Fruit fly (Drosophila melanogaster) whole organism, embryonic: ENCODE measurements around the gene CG9706.
A peak's percentile ranks its signal among the peaks of the same experiment; 100 is the strongest.

Experiments used
- B-H1 ChIP-seq: fragments of 200-800 bp; sonication (Bioruptor generic); IDR thresholded peaks from 3 replicates; pipeline ENCODE4 v1.3.6; 2022; ENCODE audit warnings: missing biosample characterization, missing genetic modification characterization
- Bdp1 ChIP-seq: fragments of 200-800 bp; sonication (Bioruptor generic); optimal IDR thresholded peaks from 3 replicates; lab custom pipeline; 2016; ENCODE audit warnings: missing biosample characterization, missing genetic modification characterization
- BtbVII ChIP-seq: fragments of 200-800 bp; sonication (Bioruptor generic); optimal IDR thresholded peaks from 3 replicates; lab custom pipeline; 2017; ENCODE audit warnings: missing biosample characterization, mild to moderate bottlenecking, missing genetic modification characterization
- CG10654 ChIP-seq: fragments of 200-800 bp; sonication (Bioruptor generic); optimal IDR thresholded peaks from 2 replicates; lab custom pipeline; 2016; ENCODE audit warnings: missing biosample characterization, missing genetic modification characterization
- CG11560 ChIP-seq: fragments of 200-800 bp; sonication (Bioruptor generic); IDR thresholded peaks from 3 replicates; pipeline ENCODE4 v1.3.6; 2022; ENCODE audit warnings: missing biosample characterization, missing genetic modification characterization
- CG12104 ChIP-seq: fragments of 200-800 bp; sonication (Bioruptor generic); optimal IDR thresholded peaks from 3 replicates; lab custom pipeline; 2016; ENCODE audit warnings: missing biosample characterization, missing genetic modification characterization
- CG1233 ChIP-seq: fragments of 200-800 bp; sonication (Bioruptor generic); optimal IDR thresholded peaks from 4 replicates; lab custom pipeline; 2018; ENCODE audit warnings: missing biosample characterization, mild to moderate bottlenecking, missing genetic modification characterization
- CG12942 ChIP-seq: fragments of 200-800 bp; sonication (Bioruptor generic); optimal IDR thresholded peaks from 3 replicates; lab custom pipeline; 2016; ENCODE audit warnings: missing biosample characterization, missing genetic modification characterization
- CG13287 ChIP-seq: fragments of 200-800 bp; sonication (Bioruptor generic); IDR thresholded peaks from 2 replicates; pipeline ENCODE4 v1.3.6; 2022; ENCODE audit warnings: missing biosample characterization, missing genetic modification characterization; ENCODE audit not compliant: partially characterized antibody
- CG1602 ChIP-seq: fragments of 200-800 bp; sonication (Bioruptor generic); optimal IDR thresholded peaks from 3 replicates; lab custom pipeline; 2016; ENCODE audit warnings: missing biosample characterization, missing genetic modification characterization
- CG16813 ChIP-seq: fragments of 200-800 bp; sonication (Bioruptor generic); IDR thresholded peaks from 3 replicates; pipeline ENCODE4 v1.3.6; 2022; ENCODE audit warnings: missing biosample characterization, missing genetic modification characterization; ENCODE audit not compliant: partially characterized antibody
- CG17385 ChIP-seq: fragments of 200-800 bp; sonication (Bioruptor generic); optimal IDR thresholded peaks from 3 replicates; lab custom pipeline; 2018; ENCODE audit warnings: missing biosample characterization, mild to moderate bottlenecking, missing genetic modification characterization
- CG1792 ChIP-seq: fragments of 200-800 bp; sonication (Bioruptor generic); optimal IDR thresholded peaks from 2 replicates; lab custom pipeline; 2016; ENCODE audit warnings: missing biosample characterization, missing genetic modification characterization
- CG1832 ChIP-seq: fragments of 200-800 bp; sonication (Bioruptor generic); optimal IDR thresholded peaks from 2 replicates; lab custom pipeline; 2017; ENCODE audit warnings: missing biosample characterization, mild to moderate bottlenecking, missing genetic modification characterization, inconsistent platforms
- CG18599 ChIP-seq: fragments of 200-800 bp; sonication (Bioruptor generic); optimal IDR thresholded peaks from 3 replicates; lab custom pipeline; 2017; ENCODE audit warnings: missing biosample characterization, missing genetic modification characterization, mild to moderate bottlenecking, moderate library complexity, missing genetic modification reagents
- CG18764 ChIP-seq: fragments of 200-800 bp; sonication (Bioruptor generic); optimal IDR thresholded peaks from 3 replicates; lab custom pipeline; 2016; ENCODE audit warnings: missing biosample characterization, missing genetic modification characterization
- CG2712 ChIP-seq: fragments of 200-800 bp; optimal IDR thresholded peaks from 3 replicates; lab custom pipeline; 2019; ENCODE audit warnings: missing biosample characterization, mild to moderate bottlenecking, missing genetic modification characterization, moderate library complexity
- CG31224 ChIP-seq: fragments of 200-800 bp; sonication (Bioruptor generic); IDR thresholded peaks from 2 replicates; pipeline ENCODE4 v1.3.6; 2022; ENCODE audit warnings: missing biosample characterization, missing genetic modification characterization
- CG34422 ChIP-seq: fragments of 200-800 bp; sonication (Bioruptor generic); IDR thresholded peaks from 3 replicates; pipeline ENCODE4 v1.3.6; 2022; ENCODE audit warnings: missing biosample characterization, missing genetic modification characterization
- CG7839 ChIP-seq: fragments of 200-800 bp; sonication (Bioruptor generic); optimal IDR thresholded peaks from 3 replicates; lab custom pipeline; 2018; ENCODE audit warnings: missing biosample characterization, mild to moderate bottlenecking, missing genetic modification characterization, moderate library complexity
- CG8765 ChIP-seq: fragments of 200-800 bp; sonication (Bioruptor generic); IDR thresholded peaks from 2 replicates; pipeline ENCODE4 v1.3.6; 2022; ENCODE audit warnings: missing biosample characterization, missing genetic modification characterization
- CG8924 ChIP-seq: fragments of 200-800 bp; optimal IDR thresholded peaks from 3 replicates; lab custom pipeline; 2019; ENCODE audit warnings: missing biosample characterization, mild to moderate bottlenecking, missing genetic modification characterization, moderate library complexity
- CG9609 ChIP-seq: fragments of 200-800 bp; sonication (Bioruptor generic); optimal IDR thresholded peaks from 3 replicates; lab custom pipeline; 2016; ENCODE audit warnings: missing biosample characterization, missing genetic modification characterization
- CG9932 ChIP-seq: fragments of 200-800 bp; sonication (Bioruptor generic); IDR thresholded peaks from 2 replicates; pipeline ENCODE4 v1.3.6; 2022; ENCODE audit warnings: missing biosample characterization, missing genetic modification characterization
- CoRest ChIP-seq: fragments of 200-800 bp; sonication (Bioruptor generic); optimal IDR thresholded peaks from 3 replicates; lab custom pipeline; 2018; ENCODE audit warnings: missing biosample characterization, mild to moderate bottlenecking, missing genetic modification characterization, moderate library complexity
- D19A ChIP-seq: fragments of 200-800 bp; optimal IDR thresholded peaks from 3 replicates; lab custom pipeline; 2019; ENCODE audit warnings: missing biosample characterization, mild to moderate bottlenecking, missing genetic modification characterization, moderate library complexity
- Dfd ChIP-seq, 2 experiments: fragments of >200 bp; optimal IDR thresholded peaks; 2 replicates each; lab custom pipeline; 2017; ENCODE audit warnings: missing biosample characterization in 2 of 2, missing genetic modification characterization in 2 of 2
- Ets97D ChIP-seq: fragments of 200-800 bp; sonication (Bioruptor generic); optimal IDR thresholded peaks from 3 replicates; lab custom pipeline; 2016; ENCODE audit warnings: missing biosample characterization, missing genetic modification characterization
- GATAe ChIP-seq: fragments of 200-800 bp; sonication (Bioruptor generic); conservative IDR thresholded peaks from 2 replicates; pipeline ENCODE4 v1.3.6; 2022; ENCODE audit warnings: missing biosample characterization, missing genetic modification characterization
- Hr39 ChIP-seq: fragments of >200 bp; optimal IDR thresholded peaks from 2 replicates; lab custom pipeline; 2017
- Lpt ChIP-seq: fragments of >200 bp; optimal IDR thresholded peaks from 2 replicates; lab custom pipeline; 2018; ENCODE audit warnings: missing biosample characterization, missing genetic modification characterization
- Sin3A ChIP-seq: fragments of >200 bp; optimal IDR thresholded peaks from 2 replicates; lab custom pipeline; 2018
- Sry-δ ChIP-seq: fragments of 200-800 bp; sonication (Bioruptor generic); optimal IDR thresholded peaks from 2 replicates; lab custom pipeline; 2016; ENCODE audit warnings: missing biosample characterization, missing genetic modification characterization
- Xrp1 ChIP-seq: fragments of 200-800 bp; sonication (Bioruptor generic); IDR thresholded peaks from 2 replicates; pipeline ENCODE4 v1.3.6; 2022; ENCODE audit warnings: missing biosample characterization, missing genetic modification characterization
- al ChIP-seq: fragments of 200-800 bp; sonication (Bioruptor generic); IDR thresholded peaks from 2 replicates; pipeline ENCODE4 v1.3.6; 2022; ENCODE audit warnings: missing biosample characterization, missing genetic modification characterization
- bab2 ChIP-seq: fragments of 200-800 bp; sonication (Bioruptor generic); optimal IDR thresholded peaks from 2 replicates; lab custom pipeline; 2016; ENCODE audit warnings: missing biosample characterization, missing genetic modification characterization
- crc ChIP-seq: fragments of 200-800 bp; sonication (Bioruptor generic); optimal IDR thresholded peaks from 2 replicates; lab custom pipeline; 2016; ENCODE audit warnings: missing biosample characterization, missing genetic modification characterization
- danr ChIP-seq: fragments of 200-800 bp; sonication (Bioruptor generic); IDR thresholded peaks from 2 replicates; pipeline ENCODE4 v1.3.6; 2022; ENCODE audit warnings: missing biosample characterization, missing genetic modification characterization
- emc ChIP-seq: fragments of 200-800 bp; sonication (Bioruptor generic); optimal IDR thresholded peaks from 2 replicates; lab custom pipeline; 2016; ENCODE audit warnings: missing biosample characterization, missing genetic modification characterization
- jigr1 ChIP-seq: fragments of 200-800 bp; sonication (Bioruptor generic); IDR thresholded peaks from 3 replicates; pipeline ENCODE4 v1.3.6; 2022; ENCODE audit warnings: missing biosample characterization, missing genetic modification characterization
- mirr ChIP-seq: fragments of 200-800 bp; sonication (Bioruptor generic); optimal IDR thresholded peaks from 3 replicates; lab custom pipeline; 2018; ENCODE audit warnings: missing biosample characterization, mild to moderate bottlenecking, missing genetic modification characterization
- pita ChIP-seq: fragments of 200-800 bp; sonication (Bioruptor generic); optimal IDR thresholded peaks from 2 replicates; lab custom pipeline; 2017; ENCODE audit warnings: missing biosample characterization, mild to moderate bottlenecking, missing genetic modification characterization
- pzg ChIP-seq: fragments of 200-800 bp; sonication (Bioruptor generic); optimal IDR thresholded peaks from 3 replicates; lab custom pipeline; 2018; ENCODE audit warnings: missing biosample characterization, mild to moderate bottlenecking, missing genetic modification characterization, moderate library complexity
- sna ChIP-seq: fragments of 200-800 bp; sonication (Bioruptor generic); IDR thresholded peaks from 2 replicates; pipeline ENCODE4 v1.3.6; 2022; ENCODE audit warnings: missing biosample characterization, missing genetic modification characterization; ENCODE audit not compliant: partially characterized antibody
- sob ChIP-seq: fragments of 200-800 bp; sonication (Bioruptor generic); IDR thresholded peaks from 2 replicates; pipeline ENCODE4 v1.3.6; 2022; ENCODE audit warnings: missing biosample characterization, missing genetic modification characterization
- ssp ChIP-seq: fragments of 200-800 bp; sonication (Bioruptor generic); IDR thresholded peaks from 2 replicates; pipeline ENCODE4 v1.3.6; 2022; ENCODE audit warnings: missing biosample characterization, missing genetic modification characterization
- tin ChIP-seq: fragments of 200-800 bp; sonication (Bioruptor generic); optimal IDR thresholded peaks from 3 replicates; lab custom pipeline; 2016; ENCODE audit warnings: missing biosample characterization, missing genetic modification characterization
- tna ChIP-seq: fragments of 200-800 bp; sonication (Bioruptor generic); IDR thresholded peaks from 2 replicates; pipeline ENCODE4 v1.3.6; 2022; ENCODE audit warnings: missing biosample characterization, missing genetic modification characterization; ENCODE audit not compliant: partially characterized antibody
- trh ChIP-seq: fragments of 200-800 bp; sonication (Bioruptor generic); optimal IDR thresholded peaks from 2 replicates; lab custom pipeline; 2016; ENCODE audit warnings: missing biosample characterization, missing genetic modification characterization
- tup ChIP-seq: fragments of 200-800 bp; sonication (Bioruptor generic); optimal IDR thresholded peaks from 2 replicates; lab custom pipeline; 2016; ENCODE audit warnings: missing biosample characterization, mild to moderate bottlenecking, missing genetic modification characterization, moderate library complexity
- vnd ChIP-seq: fragments of 200-800 bp; sonication (Bioruptor generic); IDR thresholded peaks from 3 replicates; pipeline ENCODE4 v1.3.6; 2022; ENCODE audit warnings: missing biosample characterization, missing genetic modification characterization; ENCODE audit not compliant: partially characterized antibody
- wdn ChIP-seq: fragments of 200-800 bp; sonication (Bioruptor generic); IDR thresholded peaks from 2 replicates; pipeline ENCODE4 v1.3.6; 2022; ENCODE audit warnings: missing biosample characterization, missing genetic modification characterization
- zfh2 ChIP-seq: fragments of 200-800 bp; sonication (Bioruptor generic); optimal IDR thresholded peaks from 2 replicates; lab custom pipeline; 2016; ENCODE audit warnings: missing biosample characterization, missing genetic modification characterization

CG9706 gene

dm6 chr3L:16769866-16770265 is 12.9 kb upstream of the CG9706 start (continued):
- TF ChIP-seq CG31224 (GFP tag; lab: Robert Waterston, UW) (no peak), pita (GFP tag; lab: Kevin White, UChicago) (no peak), CG13287 (GFP tag; lab: Robert Waterston, UW) (no peak), sna (no peak), CG12942 (no peak), pzg (GFP tag; lab: Kevin White, UChicago) (no peak), CG8765 (GFP tag; lab: Robert Waterston, UW) (no peak), GATAe (GFP tag; lab: Robert Waterston, UW) (no peak), CG11560 (no peak), CG8924 (tag; lab: Kevin White, UChicago) (peak; percentile 29), danr (GFP tag; lab: Robert Waterston, UW) (no peak), Ets97D (GFP tag; lab: Kevin White, UChicago) (no peak), Sin3A (lab: Kevin White, UChicago) (no peak), B-H1 (GFP tag; lab: Robert Waterston, UW) (no peak), emc (GFP tag; lab: Kevin White, UChicago) (no peak), CG1602 (no peak), D19A (tag; lab: Kevin White, UChicago) (no peak), crc (GFP tag; lab: Kevin White, UChicago) (no peak), Sry-δ (no peak), Lpt (GFP tag; lab: Kevin White, UChicago) (peak; percentile 38), tna (GFP tag; lab: Robert Waterston, UW) (no peak), CG18764 (GFP tag; lab: Kevin White, UChicago) (no peak), mirr (GFP tag; lab: Kevin White, UChicago) (peak; percentile 64), CG2712 (tag; lab: Kevin White, UChicago) (peak; percentile 7), CG1832 (GFP tag; lab: Kevin White, UChicago) (peak; percentile 70), tin (GFP tag; lab: Kevin White, UChicago) (peak; percentile 39), ssp (GFP tag; lab: Robert Waterston, UW) (no peak), sob (GFP tag; lab: Robert Waterston, UW) (0 out of 2 replicates have a peak, but pooled peaks have one; percentile 17), Bdp1 (GFP tag; lab: Kevin White, UChicago) (no peak), CG17385 (GFP tag; lab: Kevin White, UChicago) (peak; percentile 32), CG9932 (no peak), Hr39 (lab: Kevin White, UChicago) (no peak), CG1233 (GFP tag; lab: Kevin White, UChicago) (peak; percentile 50), BtbVII (GFP tag; lab: Kevin White, UChicago) (no peak), jigr1 (GFP tag; lab: Robert Waterston, UW) (no peak), CoRest (tag; lab: Kevin White, UChicago) (no peak), zfh2 (no peak), Dfd (GFP tag; optimal IDR thresholded peaks at IDR 0.05; lab: Kevin White, UChicago) (no peak), bab2 (no peak), vnd (GFP tag; lab: Robert Waterston, UW) (no peak), al (no peak), CG10654 (GFP tag; lab: Kevin White, UChicago) (no peak), CG12104 (GFP tag; lab: Kevin White, UChicago) (no peak), wdn (GFP tag; lab: Robert Waterston, UW) (no peak), CG9609 (GFP tag; lab: Kevin White, UChicago) (no peak), trh (GFP tag; lab: Kevin White, UChicago) (no peak), Xrp1 (0 out of 2 replicates have a peak, but pooled peaks have one; percentile 19), CG7839 (tag; lab: Kevin White, UChicago) (no peak), CG1792 (GFP tag; lab: Kevin White, UChicago) (no peak), tup (GFP tag; lab: Kevin White, UChicago) (no peak), CG34422 (peak; percentile 47; the same call in 2 of the 3 replicates), CG18599 (no peak), CG16813 (GFP tag; lab: Robert Waterston, UW) (peak; percentile 11; the same call in 1 of the 3 replicates)
